Fruit fly (Drosophila melanogaster) ovary, adult (tissue): ENCODE data around the gene CCT1.

ENCODE experiments used
- CG17801 ChIP-seq: fragments of 200-800 bp; optimal IDR thresholded peaks from 2 replicates; lab custom pipeline; 2019; ENCODE audit warnings: missing biosample characterization, mild to moderate bottlenecking, missing genetic modification characterization, moderate library complexity; ENCODE audit not compliant: partially characterized antibody

The CCT1 gene

dm6 chr3R:22491088-22491879 is at the start of gene CCT1, which contains the start of gene tHMG1:
TSS of gene CCT1 (minus strand) at chr3R:22491439.
TSS of gene tHMG1 (plus strand) at chr3R:22491829.
- TF ChIP-seq CG17801 (GFP tag; lab: Kevin White, UChicago) = peak; percentile 65

- no peak for TF ChIP-seq CG17801 (GFP tag; lab: Kevin White, UChicago)
Measured at dm6 chr3R:22540686-22541085, 49.4 kb upstream of the CCT1 start.

- TF ChIP-seq CG17801 (GFP tag; lab: Kevin White, UChicago) = no peak
Measured at dm6 chr3R:22539762-22540161, 48.5 kb upstream of the CCT1 start, which contains the start of gene CG5326. TSS of gene CG5326 (minus strand) at chr3R:22539919.

dm6 chr3R:22538877-22539276 is 47.6 kb upstream of the CCT1 start:
- no peak for TF ChIP-seq CG17801 (GFP tag; lab: Kevin White, UChicago)

DNA sequence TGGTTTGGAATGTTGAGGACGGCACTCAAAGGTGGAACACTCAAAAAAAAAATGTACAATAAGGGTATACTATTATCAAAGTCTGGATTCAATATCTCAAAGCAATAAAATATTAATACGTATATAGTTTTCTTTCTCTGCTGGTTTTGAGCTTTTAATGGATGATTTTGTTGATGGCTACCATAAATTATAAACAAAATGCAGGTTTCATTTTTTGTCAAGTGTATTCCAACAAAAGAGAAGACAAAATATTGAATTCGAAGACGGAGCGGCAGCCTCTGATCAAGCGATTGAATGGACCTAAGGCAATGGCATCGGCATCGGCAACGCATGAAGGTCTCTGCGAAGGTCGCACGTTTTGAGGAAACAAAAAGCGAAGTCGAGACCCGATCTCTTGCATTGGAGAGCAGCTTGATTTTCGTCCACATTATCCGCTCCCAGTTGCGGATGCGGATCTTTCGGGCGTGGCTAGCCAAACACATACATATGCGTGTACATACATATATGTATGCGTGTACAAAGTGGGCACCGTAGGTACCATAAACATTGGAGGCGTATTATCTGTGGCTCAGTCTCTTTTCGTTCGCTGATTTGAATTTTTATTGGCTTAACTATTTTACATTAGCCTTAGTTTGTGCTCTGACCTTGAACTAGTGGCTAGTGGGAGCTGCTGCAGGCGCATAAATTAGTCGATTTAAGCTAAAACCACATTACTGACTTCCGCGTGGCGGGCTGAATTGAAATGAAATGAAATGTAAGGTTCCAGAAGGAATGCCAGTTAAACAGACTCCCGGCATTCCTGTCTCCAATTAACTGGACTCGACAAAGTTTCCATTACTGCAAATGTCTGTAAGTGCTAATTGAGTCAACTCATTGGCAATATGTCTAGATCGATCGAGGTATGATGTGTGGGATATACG is 45.5 kb upstream of the CCT1 start:
- TF ChIP-seq CG17801 (GFP tag; lab: Kevin White, UChicago) = no peak

- no peak for TF ChIP-seq CG17801 (GFP tag; lab: Kevin White, UChicago)
Measured at dm6 chr3R:22535945-22536344, 44.7 kb upstream of the CCT1 start.

dm6 chr3R:22533973-22534931 is 43.0 kb upstream of the CCT1 start:
- TF ChIP-seq CG17801 (GFP tag; lab: Kevin White, UChicago) = no peak

- no peak for TF ChIP-seq CG17801 (GFP tag; lab: Kevin White, UChicago)
Measured at dm6 chr3R:22531801-22532200, 40.6 kb upstream of the CCT1 start, which contains the start of gene CG33093. TSS of gene CG33093 (minus strand) at chr3R:22531922.

- TF ChIP-seq CG17801 (GFP tag; lab: Kevin White, UChicago) = peak; percentile 29
Measured at dm6 chr3R:22530305-22530704, 39.1 kb upstream of the CCT1 start, which contains the start of gene CG33099. TSS of gene CG33099 (minus strand) at chr3R:22530572.

dm6 chr3R:22528264-22529158 is 37.3 kb upstream of the CCT1 start, which contains the start of gene CG5346:
TSS of gene CG5346 (minus strand) at chr3R:22528663.
- peak; percentile 57 for TF ChIP-seq CG17801 (GFP tag; lab: Kevin White, UChicago)

DNA sequence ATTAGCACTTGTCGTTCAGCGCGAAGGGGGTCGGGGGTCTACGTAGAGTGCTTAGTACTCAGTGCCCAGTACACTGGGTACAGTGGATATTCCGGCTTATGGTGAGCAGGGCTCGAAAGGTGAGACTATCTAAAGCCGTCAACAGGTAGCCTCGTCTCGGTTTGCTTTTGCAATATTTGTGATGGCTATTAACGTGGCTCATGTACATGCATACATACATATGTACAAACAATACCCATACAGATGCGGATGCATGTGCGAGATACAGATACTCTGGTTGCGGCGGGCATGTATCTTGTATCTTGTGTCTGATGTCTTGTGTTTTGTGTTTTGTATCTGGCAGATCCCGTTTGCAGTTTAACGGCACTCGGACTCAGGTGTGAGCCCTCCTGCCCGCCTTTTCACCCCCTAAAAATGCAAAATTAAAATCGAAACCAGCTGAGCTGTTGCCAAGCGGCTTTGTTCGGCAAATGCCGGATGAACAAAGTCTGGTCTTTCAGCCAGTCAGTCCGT is 36.5 kb upstream of the CCT1 start:
- TF ChIP-seq CG17801 (GFP tag; lab: Kevin White, UChicago) = no peak

dm6 chr3R:22527192-22527591 is 36.0 kb upstream of the CCT1 start:
- TF ChIP-seq CG17801 (GFP tag; lab: Kevin White, UChicago) = no peak
